Worm (Caenorhabditis elegans): Measurements from ENCODE around the gene K02D10.1.

Gene K02D10.1

ce11 chrIII:8772428-8773027 lies 3.2 kb downstream of the K02D10.1 start:
- no peak for TF ChIP-seq unc-62 (GFP tag; optimal IDR thresholded peaks at IDR 0.05)

DNA sequence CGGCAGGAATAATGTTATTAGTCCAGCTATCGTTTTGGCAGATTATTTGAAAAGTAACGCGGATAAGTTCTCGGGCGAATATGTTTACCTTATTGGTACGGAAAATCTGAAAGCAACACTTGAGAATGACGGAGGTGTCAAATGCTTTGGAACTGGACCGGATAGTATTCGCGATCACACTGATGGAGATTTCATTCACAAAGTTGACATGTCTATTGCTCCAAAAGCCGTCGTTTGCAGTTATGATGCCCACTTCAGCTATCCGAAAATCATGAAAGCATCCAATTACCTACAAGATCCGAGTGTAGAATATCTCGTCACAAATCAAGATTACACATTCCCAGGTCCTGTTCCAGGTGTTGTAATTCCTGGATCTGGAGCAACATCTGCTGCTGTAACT lies 4.0 kb downstream of the K02D10.1 start:
- no peak for TF ChIP-seq unc-62 (GFP tag; optimal IDR thresholded peaks at IDR 0.05)

DNA sequence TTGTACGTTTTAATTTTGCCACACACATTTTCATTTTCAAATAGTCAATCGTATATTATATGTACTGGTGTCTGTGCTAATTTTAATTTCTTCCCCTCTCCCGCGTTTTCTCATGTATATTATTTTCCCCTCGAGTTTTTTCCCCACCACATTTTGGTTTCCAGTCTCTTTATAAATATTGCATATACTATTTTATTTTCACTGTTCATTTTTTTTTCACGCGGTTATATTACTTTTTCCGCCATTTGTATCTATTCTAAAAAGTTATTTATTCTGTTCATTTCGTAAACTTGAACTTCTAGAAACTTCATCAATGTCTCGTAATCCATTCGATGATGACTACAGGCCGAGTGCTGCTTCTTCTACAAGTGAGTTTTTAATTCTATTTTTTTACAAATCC lies 6.6 kb downstream of the K02D10.1 start, which contains the start of gene snap-29:
TSS of gene snap-29 (plus strand) at position 301 of the 400 bp plus-strand sequence.
- TF ChIP-seq unc-62 (GFP tag; optimal IDR thresholded peaks at IDR 0.05) = no peak

- TF ChIP-seq unc-62 (GFP tag; optimal IDR thresholded peaks at IDR 0.05) = no peak
These were observed 10.6 kb downstream of the K02D10.1 start, which contains the start of gene K02D10.4 for ce11 chrIII:8779912-8780311. Gene K02D10.4 (minus strand): TSS chrIII:8780012.

DNA sequence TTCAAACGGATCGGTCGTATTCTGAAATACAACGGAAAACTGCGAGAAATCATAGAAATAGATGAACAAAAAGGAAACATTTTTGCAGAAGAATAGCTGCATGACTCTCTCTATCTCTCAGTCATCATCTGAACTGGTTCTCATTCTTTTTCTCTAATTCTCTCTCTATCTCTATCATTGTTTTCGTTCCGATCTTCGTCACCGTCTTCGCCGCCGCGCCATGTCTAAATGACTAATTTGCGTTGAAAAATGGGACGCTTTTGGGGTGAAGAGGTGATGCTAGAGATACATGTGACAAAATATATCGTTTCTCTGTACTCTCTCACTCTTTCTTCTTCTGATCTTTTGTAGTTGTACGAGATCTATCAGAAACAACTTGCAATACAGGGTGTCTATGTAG lies 11.1 kb downstream of the K02D10.1 start:
- no peak for TF ChIP-seq unc-62 (GFP tag; optimal IDR thresholded peaks at IDR 0.05)

- TF ChIP-seq unc-62 (GFP tag; optimal IDR thresholded peaks at IDR 0.05) = no peak
These were observed 12.7 kb downstream of the K02D10.1 start for ce11 chrIII:8782080-8782479.

ce11 chrIII:8782744-8783143 lies 13.4 kb downstream of the K02D10.1 start:
- TF ChIP-seq unc-62 (GFP tag; optimal IDR thresholded peaks at IDR 0.05) = no peak

DNA sequence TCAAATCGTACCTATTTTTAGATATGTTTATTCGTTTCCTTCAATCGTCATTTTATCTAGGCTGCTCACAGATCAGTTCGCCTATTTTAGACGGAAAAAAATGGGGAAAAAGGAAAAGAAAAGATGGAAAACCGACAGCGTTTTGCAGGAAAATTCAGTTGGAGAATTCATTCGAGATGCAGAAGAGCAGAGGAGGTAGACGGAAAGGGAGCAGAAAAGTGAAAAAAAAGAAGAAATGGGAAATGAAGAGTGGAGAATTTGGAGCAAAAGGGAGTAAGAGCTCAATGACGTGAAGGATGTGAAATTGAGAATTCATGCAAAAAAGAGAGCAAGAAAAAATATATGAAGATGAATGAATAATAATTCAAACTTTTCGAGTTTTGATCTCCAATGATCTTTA lies 15.2 kb downstream of the K02D10.1 start:
- no peak for TF ChIP-seq unc-62 (GFP tag; optimal IDR thresholded peaks at IDR 0.05)

- TF ChIP-seq unc-62 (GFP tag; optimal IDR thresholded peaks at IDR 0.05) = no peak
These were observed 16.1 kb downstream of the K02D10.1 start for ce11 chrIII:8785426-8785825.

DNA sequence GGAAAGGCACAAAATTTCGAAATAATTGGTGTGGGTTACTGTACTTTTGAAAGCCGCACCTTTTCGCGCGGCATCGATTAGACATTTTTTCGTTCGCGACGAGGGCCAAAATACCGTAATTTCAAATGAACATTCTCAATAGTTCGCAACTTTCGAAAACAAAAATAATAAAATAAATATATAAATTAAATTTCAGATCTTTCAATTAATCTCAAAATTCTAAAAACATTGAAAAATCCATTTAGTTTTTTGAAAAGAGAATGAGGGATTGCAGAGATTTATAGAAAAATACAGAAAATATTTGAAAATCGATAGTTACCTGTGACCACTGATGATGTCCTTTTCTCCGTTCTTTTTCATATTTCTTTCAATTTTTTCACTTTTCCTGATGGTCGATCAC lies 16.7 kb downstream of the K02D10.1 start, which contains the start of gene K02D10.8:
TSS of gene K02D10.8 (plus strand) at position 301 of the 400 bp plus-strand sequence.
- no peak for TF ChIP-seq unc-62 (GFP tag; optimal IDR thresholded peaks at IDR 0.05)

DNA sequence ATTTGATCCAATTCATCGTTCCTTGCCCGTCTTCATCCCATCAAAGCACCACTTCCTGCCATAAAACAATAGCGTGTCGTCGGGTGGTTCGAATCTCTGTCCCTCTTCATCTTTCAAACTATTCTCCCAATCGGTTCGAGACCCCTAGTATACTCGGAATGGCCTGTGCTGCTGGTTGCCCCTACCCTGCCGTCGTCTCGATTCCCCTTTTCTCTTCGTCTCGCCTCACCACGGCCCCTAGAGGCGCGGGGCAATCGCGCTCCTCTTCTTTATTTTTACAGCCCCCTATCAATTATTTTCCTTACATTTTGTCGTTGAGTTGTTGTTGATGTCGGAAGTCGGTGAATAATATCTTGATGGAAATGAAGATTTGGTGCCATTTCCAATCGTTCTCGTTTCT lies 19.4 kb downstream of the K02D10.1 start:
- TF ChIP-seq unc-62 (GFP tag; optimal IDR thresholded peaks at IDR 0.05) = no peak

- TF ChIP-seq unc-62 (GFP tag; optimal IDR thresholded peaks at IDR 0.05) = no peak
These were observed 21.9 kb downstream of the K02D10.1 start, which contains the start of the genes zfp-1 and F54F2.14 for ce11 chrIII:8791235-8791634. Gene zfp-1 (plus strand): TSS chrIII:8791535. Gene F54F2.14 (plus strand): TSS chrIII:8791546.

DNA sequence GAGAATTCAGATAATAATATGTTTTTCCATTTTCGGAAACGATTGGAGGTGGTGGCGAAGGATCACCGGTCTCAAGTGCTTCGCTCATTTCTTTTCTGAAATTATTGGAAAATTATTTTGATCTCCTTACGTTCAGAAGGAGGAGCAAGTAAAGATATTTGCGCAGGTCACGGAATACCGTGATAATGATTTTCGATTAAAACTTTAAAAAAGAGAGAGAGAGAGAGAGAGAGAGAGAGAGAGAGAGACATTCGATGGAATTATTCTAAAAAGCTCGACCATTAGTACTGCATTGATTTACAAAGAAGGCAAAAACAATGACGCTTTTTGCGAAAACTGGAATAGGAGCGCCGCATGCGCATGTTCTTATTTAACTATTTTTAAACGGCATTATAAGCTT lies 22.9 kb downstream of the K02D10.1 start, which contains the start of gene ztf-1:
TSS of gene ztf-1 (minus strand) at position 101 of the 400 bp plus-strand sequence.
- TF ChIP-seq unc-62 (GFP tag; optimal IDR thresholded peaks at IDR 0.05) = no peak

DNA sequence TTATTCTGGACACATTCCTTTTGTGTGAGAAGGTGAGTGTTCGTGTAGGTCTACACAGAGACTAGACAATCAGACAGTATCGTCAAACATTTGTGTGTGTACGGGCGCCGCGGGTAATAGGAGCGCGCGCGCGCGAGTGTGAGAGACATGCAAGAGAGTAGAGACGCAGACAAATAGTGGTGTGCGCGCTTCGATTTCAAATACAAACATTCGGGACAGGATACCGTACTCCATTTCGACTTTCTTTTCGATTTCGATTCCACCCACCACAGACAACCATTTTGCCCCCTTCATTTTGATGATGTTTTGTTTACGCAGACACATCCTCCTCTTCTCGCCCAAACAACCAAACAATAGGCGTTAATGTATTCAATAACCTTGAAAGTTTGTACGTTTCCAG lies 25.5 kb downstream of the K02D10.1 start:
- TF ChIP-seq unc-62 (GFP tag; optimal IDR thresholded peaks at IDR 0.05) = no peak

DNA sequence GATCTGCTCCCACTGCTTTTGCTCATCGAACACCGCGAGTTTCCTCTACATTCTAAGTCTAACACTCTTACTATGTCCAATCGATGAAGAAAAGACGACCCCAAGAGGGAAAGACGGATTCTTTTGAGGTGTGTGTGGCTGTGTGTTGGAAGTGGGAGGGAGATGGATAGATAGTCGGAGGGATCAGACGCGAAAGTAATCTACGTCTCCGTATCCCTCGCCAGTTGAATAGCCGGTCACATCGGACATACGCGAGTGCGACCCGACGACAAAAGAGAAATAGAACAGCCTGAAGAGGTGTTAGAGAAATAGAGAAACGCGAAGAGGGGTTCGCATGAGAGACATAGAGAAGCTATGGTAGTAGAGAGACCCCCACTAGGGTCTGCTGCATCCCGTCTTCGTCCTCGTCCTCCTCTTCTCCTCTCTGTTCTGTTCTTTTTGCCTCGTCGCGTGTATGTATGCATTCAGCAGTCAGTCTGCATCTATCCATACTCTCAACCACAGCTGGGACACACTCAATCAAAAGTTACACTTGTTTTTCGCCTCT lies 26.3 kb downstream of the K02D10.1 start:
- no peak for TF ChIP-seq unc-62 (GFP tag; optimal IDR thresholded peaks at IDR 0.05)

- TF ChIP-seq unc-62 (GFP tag; optimal IDR thresholded peaks at IDR 0.05) = no peak
These were observed 27.9 kb downstream of the K02D10.1 start for ce11 chrIII:8797211-8797733.
